Worm (Caenorhabditis elegans) whole organism, early embryonic: ENCODE results near the gene F01E11.18.

ENCODE experiments used
- B0310.2 ChIP-seq: sonication (generic microtip); optimal IDR thresholded peaks from 2 replicates; lab custom pipeline; 2016; ENCODE audit warnings: mild to moderate bottlenecking, missing genetic modification characterization, missing compliant biosample characterization
- F13C5.2 ChIP-seq: sonication (generic microtip); optimal IDR thresholded peaks from 2 replicates; lab custom pipeline; 2017; ENCODE audit warnings: mild to moderate bottlenecking, missing genetic modification characterization, inconsistent platforms, missing compliant biosample characterization
- ama-1 ChIP-seq: fragments of 150-350 bp; optimal IDR thresholded peaks from 2 replicates; lab custom pipeline; 2014
- ets-7 ChIP-seq: sonication (generic microtip); optimal IDR thresholded peaks from 2 replicates; lab custom pipeline; 2016; ENCODE audit warnings: missing genotype, missing genetic modification characterization, missing compliant biosample characterization
- pes-1 ChIP-seq: fragments of 200-800 bp; sonication (Bioruptor generic); IDR thresholded peaks from 2 replicates; pipeline ENCODE4 v1.3.6; 2022; ENCODE audit warnings: missing genetic modification reagents, missing genetic modification characterization, missing compliant biosample characterization
- tra-4 ChIP-seq: sonication (generic microtip); optimal IDR thresholded peaks from 2 replicates; lab custom pipeline; 2017; ENCODE audit warnings: missing genetic modification characterization, missing compliant biosample characterization

ce11 chrX:6996448-6996847 is 7.0 kb downstream of the F01E11.18 start, which contains the start of the genes F01E11.20 and tsp-16:
- no peak for TF ChIP-seq ets-7 (tag; lab: Kevin White, UChicago)
- TF ChIP-seq pes-1, result no peak
- TF ChIP-seq ama-1, result no peak
- no peak for TF ChIP-seq tra-4 (tag; lab: Kevin White, UChicago)
- TF ChIP-seq F13C5.2 (tag; lab: Kevin White, UChicago), result no peak
- no peak for TF ChIP-seq B0310.2 (tag; lab: Kevin White, UChicago)
